Fruit fly (Drosophila melanogaster) whole organism, embryonic: ENCODE measurements around the gene EMC6.

ENCODE experiments used
- ATbp ChIP-seq: fragments of 200-800 bp; sonication (Bioruptor generic); optimal IDR thresholded peaks from 2 replicates; lab custom pipeline; 2017; ENCODE audit warnings: missing biosample characterization, mild to moderate bottlenecking, missing genetic modification characterization, missing genetic modification reagents
- Ada2b ChIP-seq: fragments of 200-800 bp; sonication (Bioruptor generic); IDR thresholded peaks from 2 replicates; pipeline ENCODE4 v1.3.6; 2022; ENCODE audit warnings: missing biosample characterization, missing genetic modification characterization
- Bgb ChIP-seq: fragments of 200-800 bp; sonication (Bioruptor generic); IDR thresholded peaks from 2 replicates; pipeline ENCODE4 v1.3.6; 2022; ENCODE audit warnings: missing biosample characterization, missing genetic modification characterization; ENCODE audit not compliant: partially characterized antibody
- BtbVII ChIP-seq: fragments of 200-800 bp; sonication (Bioruptor generic); optimal IDR thresholded peaks from 3 replicates; lab custom pipeline; 2017; ENCODE audit warnings: missing biosample characterization, mild to moderate bottlenecking, missing genetic modification characterization
- CG10565 ChIP-seq: fragments of 200-800 bp; sonication (Bioruptor generic); optimal IDR thresholded peaks from 3 replicates; lab custom pipeline; 2016; ENCODE audit warnings: missing biosample characterization, mild to moderate bottlenecking, missing genetic modification characterization
- CG10959 ChIP-seq: fragments of 200-800 bp; sonication (Bioruptor generic); IDR thresholded peaks from 2 replicates; pipeline ENCODE4 v1.3.6; 2022; ENCODE audit warnings: missing biosample characterization, missing genetic modification characterization
- CG11504 ChIP-seq: fragments of 200-800 bp; sonication (Bioruptor generic); optimal IDR thresholded peaks from 3 replicates; lab custom pipeline; 2019; ENCODE audit warnings: missing biosample characterization, mild to moderate bottlenecking, missing genetic modification characterization, moderate library complexity
- CG11695 ChIP-seq: fragments of 200-800 bp; sonication (Bioruptor generic); IDR thresholded peaks from 3 replicates; pipeline ENCODE4 v1.3.6; 2022; ENCODE audit warnings: missing biosample characterization, missing genetic modification characterization
- CG12219 ChIP-seq: fragments of 200-800 bp; sonication (Bioruptor generic); optimal IDR thresholded peaks from 3 replicates; lab custom pipeline; 2018; ENCODE audit warnings: missing biosample characterization, mild to moderate bottlenecking, missing genetic modification characterization
- CG15696 ChIP-seq: fragments of 200-800 bp; sonication (Bioruptor generic); optimal IDR thresholded peaks from 2 replicates; lab custom pipeline; 2019; ENCODE audit warnings: missing biosample characterization, mild to moderate bottlenecking, missing genetic modification characterization, moderate library complexity
- CG18764 ChIP-seq: fragments of 200-800 bp; sonication (Bioruptor generic); optimal IDR thresholded peaks from 3 replicates; lab custom pipeline; 2016; ENCODE audit warnings: missing biosample characterization, missing genetic modification characterization
- CG2875 ChIP-seq: fragments of 200-800 bp; sonication (Bioruptor generic); optimal IDR thresholded peaks from 2 replicates; lab custom pipeline; 2017; ENCODE audit warnings: missing biosample characterization, mild to moderate bottlenecking, missing genetic modification characterization, missing genetic modification reagents
- CG34376 ChIP-seq: fragments of 200-800 bp; sonication (Bioruptor generic); optimal IDR thresholded peaks from 2 replicates; lab custom pipeline; 2018; ENCODE audit warnings: missing biosample characterization, mild to moderate bottlenecking, missing genetic modification characterization
- CG4282 ChIP-seq: fragments of 200-800 bp; sonication (Bioruptor generic); optimal IDR thresholded peaks from 2 replicates; lab custom pipeline; 2016; ENCODE audit warnings: missing biosample characterization, missing genetic modification characterization
- CG4404 ChIP-seq: fragments of 200-800 bp; sonication (Bioruptor generic); IDR thresholded peaks from 2 replicates; pipeline ENCODE4 v1.3.6; 2022; ENCODE audit warnings: missing biosample characterization, missing genetic modification characterization
- CG7372 ChIP-seq: fragments of 200-800 bp; sonication (Bioruptor generic); IDR thresholded peaks from 2 replicates; pipeline ENCODE4 v1.3.6; 2022; ENCODE audit warnings: missing biosample characterization, missing genetic modification characterization
- CG9817 ChIP-seq: fragments of 200-800 bp; sonication (Bioruptor generic); optimal IDR thresholded peaks from 2 replicates; lab custom pipeline; 2018; ENCODE audit warnings: missing biosample characterization, mild to moderate bottlenecking, missing genetic modification characterization, moderate library complexity
- Dad ChIP-seq: fragments of 200-800 bp; sonication (Bioruptor generic); optimal IDR thresholded peaks from 3 replicates; lab custom pipeline; 2016; ENCODE audit warnings: missing biosample characterization, missing genetic modification characterization
- Dref ChIP-seq: fragments of 200-800 bp; sonication (Bioruptor generic); IDR thresholded peaks from 2 replicates; pipeline ENCODE4 v1.3.6; 2022; ENCODE audit warnings: missing biosample characterization, missing genetic modification characterization
- Ets65A ChIP-seq: fragments of 200-800 bp; sonication (Bioruptor generic); peaks from one replicate; lab custom pipeline; 2016; ENCODE audit warnings: missing biosample characterization, missing genetic modification characterization
- Fer3 ChIP-seq: fragments of 200-800 bp; sonication (Bioruptor generic); optimal IDR thresholded peaks from 2 replicates; lab custom pipeline; 2018; ENCODE audit warnings: missing biosample characterization, mild to moderate bottlenecking, missing genetic modification characterization, moderate library complexity
- GATAe ChIP-seq: fragments of 200-800 bp; sonication (Bioruptor generic); conservative IDR thresholded peaks from 2 replicates; pipeline ENCODE4 v1.3.6; 2022; ENCODE audit warnings: missing biosample characterization, missing genetic modification characterization
- Gsc ChIP-seq: fragments of 200-800 bp; sonication (Bioruptor generic); IDR thresholded peaks from 2 replicates; pipeline ENCODE4 v1.3.6; 2022; ENCODE audit warnings: missing biosample characterization, missing genetic modification characterization
- Hr39 ChIP-seq: fragments of >200 bp; optimal IDR thresholded peaks from 2 replicates; lab custom pipeline; 2017
- Med ChIP-seq: fragments of 200-800 bp; sonication (Bioruptor generic); peaks from one replicate; lab custom pipeline; 2016; ENCODE audit warnings: missing biosample characterization, missing genetic modification characterization, mild to moderate bottlenecking, inconsistent platforms, moderate library complexity
- Oli ChIP-seq: fragments of 200-800 bp; sonication (Bioruptor generic); optimal IDR thresholded peaks from 2 replicates; lab custom pipeline; 2018; ENCODE audit warnings: missing biosample characterization, mild to moderate bottlenecking, missing genetic modification characterization, moderate library complexity
- Opbp ChIP-seq: fragments of 200-800 bp; sonication (Bioruptor generic); IDR thresholded peaks from 3 replicates; pipeline ENCODE4 v1.3.6; 2022; ENCODE audit warnings: missing biosample characterization, missing genetic modification characterization; ENCODE audit not compliant: partially characterized antibody
- Rfx ChIP-seq: fragments of 200-800 bp; sonication (Bioruptor generic); IDR thresholded peaks from 2 replicates; pipeline ENCODE4 v1.3.6; 2022; ENCODE audit warnings: missing biosample characterization, missing genetic modification characterization
- Sry-β ChIP-seq: fragments of 200-800 bp; sonication (Bioruptor generic); optimal IDR thresholded peaks from 2 replicates; lab custom pipeline; 2018; ENCODE audit warnings: missing biosample characterization, mild to moderate bottlenecking, missing genetic modification characterization, moderate library complexity
- ap ChIP-seq: fragments of 200-800 bp; sonication (Bioruptor generic); IDR thresholded peaks from 2 replicates; pipeline ENCODE4 v1.3.6; 2022; ENCODE audit warnings: missing biosample characterization, missing genetic modification characterization
- br ChIP-seq: fragments of >200 bp; optimal IDR thresholded peaks from 2 replicates; lab custom pipeline; 2017
- btn ChIP-seq: fragments of 200-800 bp; sonication (Bioruptor generic); optimal IDR thresholded peaks from 2 replicates; lab custom pipeline; 2016; ENCODE audit warnings: missing biosample characterization, missing genetic modification characterization
- cato ChIP-seq: fragments of 200-800 bp; sonication (Bioruptor generic); optimal IDR thresholded peaks from 2 replicates; lab custom pipeline; 2016; ENCODE audit warnings: missing biosample characterization, missing genetic modification characterization, borderline replicate concordance
- croc ChIP-seq: fragments of 200-800 bp; sonication (Bioruptor generic); conservative IDR thresholded peaks from 3 replicates; pipeline ENCODE4 v1.3.6; 2022; ENCODE audit warnings: missing biosample characterization, missing genetic modification characterization
- dmrt11E ChIP-seq: fragments of 200-800 bp; sonication (Bioruptor generic); optimal IDR thresholded peaks from 3 replicates; lab custom pipeline; 2018; ENCODE audit warnings: missing biosample characterization, mild to moderate bottlenecking, missing genetic modification characterization, moderate library complexity
- ems ChIP-seq: fragments of 200-800 bp; sonication (Bioruptor generic); optimal IDR thresholded peaks from 3 replicates; lab custom pipeline; 2016; ENCODE audit warnings: missing biosample characterization, missing genetic modification characterization
- gem ChIP-seq: fragments of 200-800 bp; sonication (Bioruptor generic); optimal IDR thresholded peaks from 2 replicates; lab custom pipeline; 2019; ENCODE audit warnings: missing biosample characterization, mild to moderate bottlenecking, missing genetic modification characterization, moderate library complexity
- mam ChIP-seq: fragments of 200-800 bp; sonication (Bioruptor generic); optimal IDR thresholded peaks from 3 replicates; lab custom pipeline; 2016; ENCODE audit warnings: missing biosample characterization, missing genetic modification characterization
- mirr ChIP-seq: fragments of 200-800 bp; sonication (Bioruptor generic); optimal IDR thresholded peaks from 3 replicates; lab custom pipeline; 2018; ENCODE audit warnings: missing biosample characterization, mild to moderate bottlenecking, missing genetic modification characterization
- nom ChIP-seq: fragments of 200-800 bp; sonication (Bioruptor generic); optimal IDR thresholded peaks from 2 replicates; lab custom pipeline; 2017; ENCODE audit warnings: missing biosample characterization, missing genetic modification characterization, mild to moderate bottlenecking, moderate library complexity, missing genetic modification reagents
- prd ChIP-seq, 3 experiments: fragments of >200 bp in 2 of 3; fragments of 200-800 bp in 1 of 3; sonication (Bioruptor generic) in 1 of 3; optimal IDR thresholded peaks in 2 of 3; IDR thresholded peaks in 1 of 3; 2 replicates in 2 of 3; 3 replicates in 1 of 3; pipeline versions ENCODE4 v1.3.6 to Lab custom; 2017 to 2022; ENCODE audit warnings: missing biosample characterization in 1 of 3, missing genetic modification characterization in 1 of 3
- sens ChIP-seq: fragments of 200-800 bp; sonication (Bioruptor generic); peaks from one replicate; lab custom pipeline; 2016; ENCODE audit warnings: missing biosample characterization, missing genetic modification characterization
- shn ChIP-seq: fragments of 200-800 bp; sonication (Bioruptor generic); optimal IDR thresholded peaks from 3 replicates; lab custom pipeline; 2016; ENCODE audit warnings: missing biosample characterization, missing genetic modification characterization
- sisA ChIP-seq: fragments of 200-800 bp; sonication (Bioruptor generic); IDR thresholded peaks from 2 replicates; pipeline ENCODE4 v1.3.6; 2022; ENCODE audit warnings: missing biosample characterization, missing genetic modification characterization
- slbo ChIP-seq: fragments of 200-800 bp; sonication (Bioruptor generic); IDR thresholded peaks from 2 replicates; pipeline ENCODE4 v1.3.6; 2022; ENCODE audit warnings: missing biosample characterization, missing genetic modification characterization
- slou ChIP-seq: fragments of 200-800 bp; sonication (Bioruptor generic); optimal IDR thresholded peaks from 3 replicates; lab custom pipeline; 2016; ENCODE audit warnings: missing biosample characterization, missing genetic modification characterization
- tll ChIP-seq, 2 experiments: fragments of 200-800 bp in 1 of 2; fragments of >200 bp in 1 of 2; sonication (Bioruptor generic) in 1 of 2; optimal IDR thresholded peaks; 2 replicates each; lab custom pipeline; 2017 to 2019; ENCODE audit warnings: missing biosample characterization in 2 of 2, missing genetic modification characterization in 2 of 2, mild to moderate bottlenecking in 1 of 2, moderate library complexity in 1 of 2
- vfl ChIP-seq: fragments of 200-800 bp; sonication (Bioruptor generic); optimal IDR thresholded peaks from 2 replicates; lab custom pipeline; 2016; ENCODE audit warnings: missing biosample characterization, missing genetic modification characterization
- zfh1 ChIP-seq: fragments of 200-800 bp; sonication (Bioruptor generic); IDR thresholded peaks from 3 replicates; pipeline ENCODE4 v1.3.6; 2022; ENCODE audit warnings: missing biosample characterization, missing genetic modification characterization

EMC6 gene

DNA sequence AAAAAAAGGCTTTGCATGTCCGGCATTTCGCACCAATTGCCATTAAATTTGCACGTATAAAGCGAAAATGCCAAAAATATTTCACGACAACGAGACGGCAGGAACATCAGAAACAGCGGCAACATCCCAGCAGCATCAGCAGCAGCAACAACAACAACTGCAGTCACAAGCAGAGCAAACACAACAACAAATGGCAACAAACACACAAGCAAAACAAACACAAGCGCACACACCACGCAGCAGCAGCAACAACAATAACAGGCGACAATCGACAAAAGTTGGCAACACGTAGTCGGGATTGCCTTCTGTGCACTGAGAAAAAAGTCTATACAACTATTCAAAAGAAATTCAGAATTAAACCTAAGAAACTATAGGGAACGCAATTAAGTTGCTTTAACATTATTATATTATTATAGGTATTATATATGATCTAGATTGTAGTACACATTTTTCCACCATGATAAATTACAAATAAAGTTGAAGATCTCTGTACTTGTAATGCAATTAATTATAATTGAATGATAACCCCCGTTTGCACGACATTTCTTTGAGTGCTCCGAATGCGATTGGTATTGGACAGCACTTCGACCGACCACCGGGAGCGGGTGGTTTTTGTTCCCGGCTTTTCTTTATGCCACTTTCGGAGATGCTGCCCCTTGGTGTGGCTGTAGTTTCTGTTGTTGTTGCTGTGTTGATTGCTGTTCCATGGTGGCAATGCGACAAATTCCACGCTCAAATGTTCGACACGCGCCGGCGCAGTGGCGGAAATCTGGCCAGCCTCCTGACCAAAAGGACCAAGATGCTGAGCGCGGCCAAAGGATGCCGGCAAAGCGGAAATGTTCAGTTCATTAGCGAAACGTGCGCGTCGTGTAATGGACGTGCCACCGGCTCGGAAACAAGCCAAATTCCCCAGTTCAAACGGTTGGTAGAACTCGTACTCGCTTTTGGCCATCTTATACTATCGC, 41.0 kb downstream of the EMC6 start, which contains the start of gene tnc (continued):
- TF ChIP-seq Bgb (GFP tag; lab: Robert Waterston, UW) = no peak
- peak; percentile 51 for TF ChIP-seq Fer3 (tag; lab: Kevin White, UChicago)
- peak; percentile 30; the same call in 1 of the 2 replicates for TF ChIP-seq Rfx (GFP tag; lab: Robert Waterston, UW)
- no peak for TF ChIP-seq Dref
- TF ChIP-seq CG10565 (GFP tag; lab: Kevin White, UChicago) = no peak
- TF ChIP-seq Ada2b (GFP tag; lab: Robert Waterston, UW) = peak; percentile 11; the same call in 1 of the 2 replicates
- no peak for TF ChIP-seq vfl (GFP tag; lab: Kevin White, UChicago)
- no peak for TF ChIP-seq CG34376 (GFP tag; lab: Kevin White, UChicago)
- TF ChIP-seq br = no peak
- peak; percentile 81 for TF ChIP-seq gem
- TF ChIP-seq cato (GFP tag; lab: Kevin White, UChicago) = no peak
- TF ChIP-seq slbo (GFP tag; lab: Robert Waterston, UW) = peak; percentile 53
- TF ChIP-seq dmrt11E (tag; lab: Kevin White, UChicago) = peak; percentile 5
- TF ChIP-seq Med (GFP tag; lab: Kevin White, UChicago) = no peak
- TF ChIP-seq tll (GFP tag; optimal IDR thresholded peaks at IDR 0.05; lab: Kevin White, UChicago) = no peak
- TF ChIP-seq zfh1 = no peak
- TF ChIP-seq Oli (tag; lab: Kevin White, UChicago) = peak; percentile 66
- TF ChIP-seq mirr (GFP tag; lab: Kevin White, UChicago) = no peak
- TF ChIP-seq prd (optimal IDR thresholded peaks at IDR 0.05; lab: Kevin White, UChicago) = no peak
- TF ChIP-seq prd (GFP tag; IDR thresholded peaks at IDR 0.05; lab: Robert Waterston, UW) = peak; percentile 65; the same call in 2 of the 3 replicates
- no peak for TF ChIP-seq CG18764 (GFP tag; lab: Kevin White, UChicago)
- no peak for TF ChIP-seq mam (GFP tag; lab: Kevin White, UChicago)
- no peak for TF ChIP-seq Gsc
- no peak for TF ChIP-seq BtbVII
- TF ChIP-seq sisA (GFP tag; lab: Robert Waterston, UW) = peak; percentile 44
- no peak for TF ChIP-seq shn
- no peak for TF ChIP-seq btn (GFP tag; lab: Kevin White, UChicago)
- TF ChIP-seq CG4404 (GFP tag; lab: Robert Waterston, UW) = peak; percentile 19; the same call in 1 of the 2 replicates
- no peak for TF ChIP-seq CG10959
- TF ChIP-seq CG4282 (GFP tag; lab: Kevin White, UChicago) = no peak
- TF ChIP-seq Ets65A (GFP tag; lab: Kevin White, UChicago) = no peak
- no peak for TF ChIP-seq Sry-β
- peak; percentile 50 for TF ChIP-seq ATbp (GFP tag; lab: Kevin White, UChicago)
- peak; percentile 34 for TF ChIP-seq CG9817
- TF ChIP-seq CG11695 (GFP tag; lab: Robert Waterston, UW) = no peak; the same call in 1 of the 3 replicates
- peak; percentile 11 for TF ChIP-seq nom
- TF ChIP-seq sens = no peak
- no peak for TF ChIP-seq ems (GFP tag; lab: Kevin White, UChicago)
- peak; percentile 12 for TF ChIP-seq CG12219
- TF ChIP-seq CG2875 (GFP tag; lab: Kevin White, UChicago) = peak; percentile 18
- TF ChIP-seq Opbp (GFP tag; lab: Robert Waterston, UW) = no peak
- TF ChIP-seq croc (GFP tag; lab: Robert Waterston, UW) = no peak
- TF ChIP-seq Hr39 (lab: Kevin White, UChicago) = no peak
- no peak for TF ChIP-seq ap (GFP tag; lab: Robert Waterston, UW)
- TF ChIP-seq CG11504 = peak; percentile 82
- no peak for TF ChIP-seq slou (GFP tag; lab: Kevin White, UChicago)
- TF ChIP-seq GATAe = no peak
- no peak for TF ChIP-seq CG7372 (GFP tag; lab: Robert Waterston, UW)
- no peak for TF ChIP-seq Dad (GFP tag; lab: Kevin White, UChicago)
- peak; percentile 19 for TF ChIP-seq CG15696 (tag; lab: Kevin White, UChicago)
